Fruit fly (Drosophila melanogaster) Kc167 (cell line): ENCODE data around the gene Cks85A.

Source experiments
- Myc ChIP-seq: fragments of >200 bp; optimal IDR thresholded peaks from 2 replicates; lab custom pipeline; 2017; ENCODE audit warnings: missing external identifiers
- Sin3A ChIP-seq: fragments of >200 bp; optimal IDR thresholded peaks from 2 replicates; lab custom pipeline; 2018; ENCODE audit warnings: missing external identifiers
- h ChIP-seq: fragments of >200 bp; optimal IDR thresholded peaks from 3 replicates; lab custom pipeline; 2018; ENCODE audit warnings: missing external identifiers
- insv ChIP-seq: fragments of >200 bp; optimal IDR thresholded peaks from 3 replicates; lab custom pipeline; 2018; ENCODE audit warnings: missing external identifiers
- psq ChIP-seq: fragments of >200 bp; optimal IDR thresholded peaks from 2 replicates; lab custom pipeline; 2017; ENCODE audit warnings: missing external identifiers
- ttk ChIP-seq: sonication (Bioruptor generic); optimal IDR thresholded peaks from 2 replicates; lab custom pipeline; 2017; ENCODE audit warnings: missing external identifiers

Gene Cks85A

DNA sequence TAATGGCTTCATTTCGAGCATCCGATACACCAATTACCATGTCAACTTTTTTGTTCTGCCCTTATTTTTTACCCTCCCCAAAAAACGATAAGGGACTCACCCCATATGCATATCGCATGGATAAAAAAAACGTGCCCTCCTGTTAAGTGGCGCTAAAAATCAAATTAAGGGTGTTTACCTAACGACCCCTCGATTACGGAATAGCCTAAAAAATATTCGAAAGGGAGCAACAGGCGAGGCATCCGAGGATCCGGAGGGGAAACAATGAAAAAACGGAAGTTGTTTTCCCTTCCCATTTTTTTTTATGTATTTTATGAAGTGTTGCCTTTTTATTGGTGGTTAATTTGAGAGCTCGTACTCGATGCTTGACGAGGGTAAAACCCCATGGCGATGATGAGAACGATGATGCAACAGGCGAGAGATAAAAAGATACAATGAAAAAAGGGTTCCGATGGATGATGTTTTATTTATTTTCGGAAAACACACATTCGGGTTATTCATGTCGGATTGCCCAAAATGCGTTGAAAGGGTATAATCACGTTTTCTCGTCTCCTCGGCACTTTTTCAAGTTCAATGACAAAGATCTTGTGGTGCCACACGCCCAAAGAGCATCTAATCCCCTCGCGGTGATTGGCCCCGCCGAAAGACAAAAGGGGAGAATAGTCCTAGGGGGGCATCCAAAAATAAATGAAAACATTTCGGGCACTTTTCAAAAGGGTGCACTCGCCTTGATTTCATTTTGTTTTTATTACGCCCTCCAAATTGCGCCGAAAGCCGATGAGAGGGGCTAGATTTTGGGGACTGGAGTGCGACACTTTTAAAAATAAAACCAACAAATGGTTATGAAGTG is 33.7 kb downstream of the Cks85A start, which contains the start of gene CG44227:
TSS of gene CG44227 (minus strand) at position 849 of the 850 bp plus-strand sequence.
- TF ChIP-seq insv (lab: Kevin White, UChicago) = no peak
- TF ChIP-seq Sin3A (lab: Kevin White, UChicago) = no peak
- TF ChIP-seq Myc (lab: Kevin White, UChicago) = no peak
- no peak for TF ChIP-seq h (lab: Kevin White, UChicago)
- TF ChIP-seq ttk = no peak

DNA sequence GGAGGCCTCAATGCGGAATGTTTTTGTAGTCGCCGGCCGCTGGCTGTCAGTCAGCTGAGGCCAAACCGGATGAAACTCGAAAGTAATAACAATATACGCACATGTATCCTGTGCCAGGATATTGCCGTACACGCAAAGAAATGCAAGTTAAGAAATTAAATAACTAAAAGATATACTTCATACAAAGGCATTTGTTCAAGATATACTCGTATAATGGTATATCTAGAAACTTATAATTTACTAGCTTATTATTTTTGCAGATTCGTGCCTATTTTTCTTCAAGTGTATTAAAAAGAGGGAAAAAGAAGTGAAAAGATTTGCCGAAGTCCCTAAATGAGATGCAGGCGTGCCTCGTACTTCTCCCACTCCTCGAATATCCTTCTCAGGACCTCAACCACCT is 35.0 kb downstream of the Cks85A start:
- TF ChIP-seq ttk (no peak), insv (lab: Kevin White, UChicago) (no peak), psq (lab: Kevin White, UChicago) (no peak)

DNA sequence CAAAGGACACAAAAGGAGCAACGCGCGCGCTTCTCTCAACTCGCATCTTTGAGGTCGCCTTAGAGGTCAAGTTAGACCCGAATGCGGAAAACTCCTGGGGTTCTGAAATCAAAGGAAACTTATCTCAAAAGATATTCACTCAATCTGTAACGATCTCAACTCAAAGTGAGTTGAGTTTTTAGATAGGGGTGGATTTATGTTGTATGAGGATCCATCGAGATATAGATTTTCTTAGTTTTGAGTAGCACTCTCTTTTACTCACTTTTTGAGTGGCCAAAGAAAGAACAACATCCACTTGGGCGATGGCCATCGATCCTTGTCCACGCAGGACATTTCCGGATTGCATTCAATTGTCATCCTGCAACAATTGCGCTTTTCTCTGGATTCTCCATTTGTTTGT is 37.6 kb downstream of the Cks85A start:
- TF ChIP-seq ttk = no peak
- no peak for TF ChIP-seq Myc (lab: Kevin White, UChicago)
- no peak for TF ChIP-seq insv (lab: Kevin White, UChicago)
- no peak for TF ChIP-seq h (lab: Kevin White, UChicago)
- TF ChIP-seq psq (lab: Kevin White, UChicago) = no peak
- no peak for TF ChIP-seq Sin3A (lab: Kevin White, UChicago)

DNA sequence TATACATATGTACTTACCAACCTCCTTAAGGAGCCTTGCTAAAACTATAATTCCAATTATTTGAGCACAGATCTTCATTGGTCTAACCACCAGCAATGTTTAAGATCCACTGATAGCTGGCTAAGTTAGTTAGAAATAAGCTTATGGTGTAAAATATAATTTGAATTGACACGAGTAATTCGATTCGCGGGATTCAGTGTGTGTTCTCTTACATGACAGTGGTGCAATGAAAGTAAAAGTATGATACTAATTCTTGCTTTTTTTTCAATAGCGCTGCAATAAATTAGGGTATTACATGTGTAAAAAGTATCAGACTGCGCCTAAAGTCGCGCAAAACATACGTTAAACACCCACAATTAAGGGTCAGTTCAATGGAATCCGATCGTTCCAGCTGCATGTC is 38.3 kb downstream of the Cks85A start, which contains the start of gene CG33325:
TSS of gene CG33325 (minus strand) at position 101 of the 400 bp plus-strand sequence.
- no peak for TF ChIP-seq psq (lab: Kevin White, UChicago)

DNA sequence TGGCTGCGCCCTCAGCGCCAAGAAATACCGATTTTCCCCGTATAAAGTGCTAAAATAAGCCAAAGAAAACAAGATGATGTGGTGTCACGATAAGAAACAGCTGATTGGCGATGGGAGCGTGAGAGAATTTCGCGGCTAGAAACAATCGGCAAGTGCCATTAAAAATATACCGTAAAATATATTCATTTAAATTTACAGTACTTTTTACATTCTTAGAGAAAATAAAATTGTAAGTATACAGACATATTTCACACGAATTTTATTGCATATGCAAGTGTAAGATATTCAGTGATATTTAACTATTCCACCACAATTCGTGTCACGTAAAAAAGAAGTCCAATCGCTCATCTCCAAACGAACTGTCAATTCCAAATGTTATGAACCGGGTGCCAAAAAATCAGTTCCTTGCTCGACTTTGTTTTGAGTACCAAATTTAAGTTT is 41.7 kb downstream of the Cks85A start, which contains the start of the genes Unc50, CG11755 and CG8043:
TSS of gene Unc50 (minus strand) at position 54 of the 441 bp plus-strand sequence.
TSS of gene CG11755 (plus strand) at position 356 of the 441 bp plus-strand sequence.
TSS of gene CG8043 (plus strand) at position 356 of the 441 bp plus-strand sequence.
- no peak for TF ChIP-seq insv (lab: Kevin White, UChicago)
- TF ChIP-seq ttk = no peak

DNA sequence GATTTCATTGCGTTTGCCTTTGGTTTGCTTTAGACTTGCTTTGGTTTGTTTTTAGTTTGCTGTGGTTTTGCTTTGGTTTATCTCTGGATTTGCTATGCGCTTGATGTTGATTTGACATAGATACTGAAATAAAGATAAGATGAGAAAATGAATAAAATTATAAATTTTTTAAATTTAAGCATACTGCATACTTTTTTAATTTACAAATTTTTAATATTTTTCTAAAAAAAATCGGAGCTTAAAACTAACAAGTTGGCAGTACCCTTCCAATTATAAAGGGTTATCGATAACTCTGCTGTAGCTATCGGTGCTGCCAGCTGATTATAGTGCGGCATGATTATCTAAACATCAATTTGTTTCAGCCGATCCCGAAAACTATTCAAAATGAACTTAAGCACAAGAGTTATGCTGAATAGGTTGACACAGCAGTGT is 44.4 kb downstream of the Cks85A start, which contains the start of gene mRpL19:
TSS of gene mRpL19 (plus strand) at position 307 of the 432 bp plus-strand sequence.
- TF ChIP-seq insv (lab: Kevin White, UChicago) (no peak), h (lab: Kevin White, UChicago) (no peak), ttk (no peak), Myc (lab: Kevin White, UChicago) (no peak), psq (lab: Kevin White, UChicago) (no peak), Sin3A (lab: Kevin White, UChicago) (no peak)

DNA sequence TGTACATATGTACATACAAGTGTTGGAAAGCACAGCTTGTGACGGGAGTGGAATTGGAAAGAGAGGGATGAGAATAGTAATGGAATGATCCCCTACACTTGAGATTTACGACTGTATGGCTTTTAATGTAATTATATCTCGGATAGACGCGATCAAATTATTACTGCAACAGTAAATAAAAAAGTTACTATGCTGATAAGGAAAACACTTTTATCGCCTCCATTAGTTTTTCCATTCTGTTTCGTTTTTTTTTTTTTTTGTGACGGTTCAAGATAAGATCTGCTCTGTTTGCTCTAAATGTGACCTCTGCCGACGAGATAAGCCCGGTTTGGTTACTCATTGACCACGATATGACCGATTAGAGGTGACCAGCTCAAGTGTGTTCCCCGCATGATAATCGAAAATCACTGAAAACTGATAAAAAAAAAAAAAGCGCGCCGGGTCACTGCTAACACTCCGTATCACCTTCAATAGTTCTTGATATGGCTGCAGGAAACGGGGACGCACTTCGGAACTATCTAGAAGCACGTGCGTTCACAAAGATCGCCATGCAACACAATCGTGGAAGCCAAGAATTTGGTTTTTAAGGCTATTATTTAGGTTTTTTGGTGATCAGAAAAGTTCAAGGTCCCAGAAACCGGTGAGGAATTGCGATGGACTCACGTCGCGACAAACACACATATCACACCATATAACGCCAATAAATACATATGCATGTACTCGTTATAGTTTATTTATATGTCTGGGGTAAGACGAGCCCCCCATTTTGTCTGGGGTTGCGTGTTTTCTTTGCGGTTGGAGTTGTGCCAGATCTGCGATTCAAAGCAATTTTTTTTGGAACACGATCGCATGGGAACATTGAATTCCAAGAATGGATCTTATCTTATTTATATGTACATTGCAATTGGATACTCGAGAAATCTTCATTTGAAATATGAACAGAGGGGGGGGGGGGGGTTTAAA is 47.4 kb downstream of the Cks85A start, which contains the start of gene p:
TSS of gene p (minus strand) at position 156 of the 963 bp plus-strand sequence.
- TF ChIP-seq psq (lab: Kevin White, UChicago) = no peak
- no peak for TF ChIP-seq ttk
- no peak for TF ChIP-seq Myc (lab: Kevin White, UChicago)
- TF ChIP-seq insv (lab: Kevin White, UChicago) = no peak
- TF ChIP-seq h (lab: Kevin White, UChicago) = no peak
- TF ChIP-seq Sin3A (lab: Kevin White, UChicago) = no peak

DNA sequence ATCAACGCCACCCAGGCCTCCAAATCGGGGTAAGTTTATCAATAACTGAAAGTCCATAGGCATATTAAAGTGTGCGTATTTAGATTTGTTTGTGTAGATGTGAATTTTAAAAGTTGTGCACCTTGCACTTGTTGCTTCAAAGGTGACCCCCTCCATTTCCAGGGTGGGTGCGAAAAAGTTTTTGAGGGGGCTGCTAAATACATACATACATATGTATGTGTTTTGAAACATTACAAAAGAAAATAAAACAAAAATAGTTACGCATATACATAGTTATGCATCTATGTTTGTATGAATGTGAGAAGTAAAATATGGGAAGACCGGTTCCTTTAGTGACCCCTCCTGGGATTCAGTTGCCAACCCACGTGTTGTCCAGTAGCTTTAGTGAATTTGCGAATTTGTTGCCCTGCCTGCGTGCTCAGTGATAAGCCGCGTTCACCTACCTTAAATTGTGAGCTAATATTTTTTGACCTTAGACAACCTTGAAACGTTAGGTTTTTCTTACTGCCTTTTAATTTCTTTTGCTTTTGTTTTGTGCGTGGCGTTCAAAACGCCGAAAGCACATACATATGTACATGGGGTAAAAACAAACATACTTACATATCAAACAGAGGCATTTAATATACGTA is 48.2 kb downstream of the Cks85A start:
- no peak for TF ChIP-seq h (lab: Kevin White, UChicago)
- no peak for TF ChIP-seq insv (lab: Kevin White, UChicago)
- no peak for TF ChIP-seq psq (lab: Kevin White, UChicago)
- TF ChIP-seq Myc (lab: Kevin White, UChicago) = no peak

DNA sequence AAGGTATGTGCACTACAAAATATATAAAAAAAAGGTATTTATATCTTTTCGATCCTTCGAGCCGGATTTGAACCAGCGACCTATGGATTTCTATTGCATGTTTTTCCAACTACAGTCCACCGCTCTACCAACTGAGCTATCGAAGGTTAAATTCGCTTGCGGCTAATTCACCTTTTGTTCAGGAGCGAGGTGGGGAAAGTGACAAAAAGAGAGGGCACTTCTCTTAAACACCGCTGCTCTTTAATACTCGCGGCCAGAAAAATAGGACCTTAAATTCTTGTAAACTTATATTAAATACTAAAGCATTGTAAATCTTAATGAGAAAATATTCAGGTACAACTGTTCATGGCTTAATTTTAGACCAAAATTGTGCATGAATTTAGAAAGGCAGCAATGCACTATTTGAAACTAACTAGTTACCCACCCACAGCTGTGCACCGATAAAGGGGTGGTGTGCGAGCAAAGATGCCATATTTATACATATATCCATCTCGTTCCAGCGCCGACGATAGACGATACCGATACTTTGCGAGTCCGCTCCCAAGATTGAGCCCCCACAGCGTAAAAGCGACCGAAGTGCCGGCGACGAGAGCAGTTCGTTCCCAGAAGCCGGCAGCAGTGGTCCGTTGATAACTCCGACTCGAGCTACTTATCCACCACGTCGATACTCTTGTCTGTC is 49.1 kb downstream of the Cks85A start:
- TF ChIP-seq Sin3A (lab: Kevin White, UChicago) (no peak), Myc (lab: Kevin White, UChicago) (no peak), psq (lab: Kevin White, UChicago) (no peak), ttk (no peak), insv (lab: Kevin White, UChicago) (no peak), h (lab: Kevin White, UChicago) (no peak)

DNA sequence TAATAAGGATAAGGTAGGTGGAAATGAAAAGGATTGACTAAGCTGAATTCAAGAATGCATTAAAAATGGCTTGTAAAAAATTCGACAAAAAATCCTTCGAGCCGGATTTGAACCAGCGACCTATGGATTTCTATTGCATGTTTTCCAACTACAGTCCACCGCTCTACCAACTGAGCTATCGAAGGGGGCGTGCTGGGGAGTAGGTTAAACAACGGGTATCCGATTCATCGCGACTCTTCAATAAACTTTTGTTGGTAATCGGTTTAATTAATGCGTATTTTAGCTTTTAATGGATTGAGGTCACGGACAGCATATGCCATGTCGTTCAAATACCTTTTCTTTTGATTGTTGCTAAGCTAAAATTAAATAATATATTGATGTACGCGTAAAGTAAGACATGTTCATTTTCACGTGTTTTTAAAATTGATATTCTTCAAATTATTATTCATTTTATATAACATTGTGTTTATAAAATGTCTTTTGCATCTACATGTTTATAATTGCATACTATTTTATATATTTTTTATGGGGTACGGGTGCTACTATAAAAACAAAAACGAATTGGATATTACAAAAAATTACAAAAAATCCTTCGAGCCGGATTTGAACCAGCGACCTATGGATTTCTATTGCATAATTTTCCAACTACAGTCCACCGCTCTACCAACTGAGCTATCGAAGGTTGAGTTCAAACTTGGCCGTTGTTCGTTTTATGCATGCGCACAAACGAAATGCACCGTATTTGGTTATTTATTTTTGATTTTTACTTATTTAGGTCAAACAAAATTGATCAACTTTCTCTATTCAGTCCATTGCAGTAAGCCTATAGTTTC is 50.0 kb downstream of the Cks85A start:
- TF ChIP-seq Myc (lab: Kevin White, UChicago) (no peak), insv (lab: Kevin White, UChicago) (no peak), psq (lab: Kevin White, UChicago) (no peak), h (lab: Kevin White, UChicago) (no peak), ttk (no peak), Sin3A (lab: Kevin White, UChicago) (no peak)
